Worm (Caenorhabditis elegans) whole organism, L4/young adult: Measurements from ENCODE around the gene F35B3.3.

Experiments
- W03F9.2 ChIP-seq: fragments of 150-350 bp; optimal IDR thresholded peaks from 2 replicates; lab custom pipeline; 2014; ENCODE audit warnings: missing biosample characterization, missing genetic modification characterization
- him-1 ChIP-seq: sonication (generic microtip); optimal IDR thresholded peaks from 2 replicates; lab custom pipeline; 2016; ENCODE audit warnings: missing genotype, missing genetic modification reagents, missing genetic modification characterization, missing compliant biosample characterization

ce11 chrX:16998003-16998402 lies 15.3 kb upstream of the F35B3.3 start:
- TF ChIP-seq W03F9.2 (tag; lab: Kevin White, UChicago) (no peak), him-1 (no peak)
